Worm (Caenorhabditis elegans): ENCODE results near the gene let-99.

let-99 gene

DNA sequence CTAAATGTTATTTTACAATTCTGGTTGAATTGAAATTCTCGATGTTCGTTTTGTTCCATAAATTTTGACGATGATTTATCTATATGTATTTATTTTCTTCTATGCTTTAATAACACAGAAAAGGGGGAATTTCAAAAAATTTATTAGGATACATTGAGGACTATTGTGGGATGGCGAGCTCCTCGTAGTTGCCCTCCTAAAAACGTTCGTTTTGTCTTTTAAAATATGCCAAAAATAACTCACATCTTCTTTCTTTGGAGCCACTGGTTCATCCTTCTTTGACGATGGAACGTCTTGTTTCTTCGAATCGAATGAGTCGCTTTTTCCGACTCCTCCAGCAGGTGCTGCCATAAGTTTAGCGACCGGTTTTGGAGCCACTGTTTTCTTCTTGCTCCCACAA, 2.9 kb downstream of the let-99 start:
- TF ChIP-seq unc-86 (tag; optimal IDR thresholded peaks at IDR 0.05) (no peak), nhr-47 (tag; optimal IDR thresholded peaks at IDR 0.05) (no peak), fkh-8 (tag; optimal IDR thresholded peaks at IDR 0.05) (no peak), efl-1 (optimal IDR thresholded peaks at IDR 0.05) (no peak), efl-1 (GFP tag; optimal IDR thresholded peaks at IDR 0.05 in 1 of 2) (no peak), F16B12.6 (tag; optimal IDR thresholded peaks at IDR 0.05) (no peak), jun-1 (tag; optimal IDR thresholded peaks at IDR 0.05) (no peak), snpc-4 (tag; optimal IDR thresholded peaks at IDR 0.05) (no peak), ceh-82 (tag; optimal IDR thresholded peaks at IDR 0.05) (no peak), ceh-90 (tag; optimal IDR thresholded peaks at IDR 0.05) (no peak), unc-98 (GFP tag; IDR thresholded peaks at IDR 0.05) (no peak), sptf-1 (tag; optimal IDR thresholded peaks at IDR 0.05) (no peak), fkh-4 (tag; optimal IDR thresholded peaks at IDR 0.05; ENCODE audit: borderline replicate concordance) (no peak)

DNA sequence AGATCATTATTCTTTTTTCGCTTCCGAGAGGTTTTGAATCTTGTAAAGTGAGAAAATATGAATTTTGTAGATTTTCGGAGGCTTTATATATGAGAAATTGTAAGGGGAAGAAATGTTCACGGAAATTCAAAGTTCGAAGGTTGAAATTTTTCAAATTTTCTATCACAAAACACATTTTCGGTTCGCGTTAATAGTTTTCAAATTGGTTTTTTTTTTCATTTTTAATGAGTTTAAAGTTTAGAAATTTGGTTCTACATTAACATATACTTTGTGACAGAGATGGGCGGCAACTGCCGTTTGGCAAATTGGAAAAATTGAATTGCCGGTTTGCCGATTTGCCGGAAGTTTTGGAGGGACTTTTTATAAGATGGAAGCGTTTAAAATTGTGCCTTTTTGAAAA, 3.4 kb downstream of the let-99 start, which contains the start of gene K08E7.4:
Gene K08E7.4 (minus strand): TSS at position 101 of the 400 bp plus-strand sequence.
- no peak for TF ChIP-seq nhr-90 (tag; optimal IDR thresholded peaks at IDR 0.05; ENCODE audit: poor library complexity)
- TF ChIP-seq C16A3.4 (tag; optimal IDR thresholded peaks at IDR 0.05), result no peak
- no peak for TF ChIP-seq mdl-1 (tag; optimal IDR thresholded peaks at IDR 0.05)
- TF ChIP-seq nhr-77 (tag; optimal IDR thresholded peaks at IDR 0.05), result no peak

DNA sequence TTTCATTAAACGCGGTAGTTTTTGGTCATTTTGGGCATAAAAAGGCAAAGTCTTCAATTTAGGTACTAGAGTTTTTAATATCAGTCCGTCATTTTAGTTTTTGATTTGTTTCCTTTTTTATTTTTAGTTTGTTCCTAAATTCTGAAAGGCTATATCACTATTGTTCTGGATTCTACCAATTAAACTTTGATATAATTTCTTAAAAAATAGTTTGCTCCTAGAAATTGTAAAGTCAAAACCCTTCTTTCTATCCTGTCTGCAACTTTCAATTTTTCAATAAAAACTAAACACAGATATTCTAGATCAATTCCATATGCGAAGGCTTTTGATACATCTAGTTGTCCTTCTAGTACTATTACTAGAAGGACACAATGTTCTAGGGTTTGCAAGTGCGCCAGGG, 5.4 kb downstream of the let-99 start, which contains the start of gene K08E7.5:
Gene K08E7.5 (plus strand): TSS at position 301 of the 400 bp plus-strand sequence.
- peak; percentile 23 for TF ChIP-seq nhr-85 (tag)
- TF ChIP-seq snu-23 (GFP tag; optimal IDR thresholded peaks at IDR 0.05), result no peak

DNA sequence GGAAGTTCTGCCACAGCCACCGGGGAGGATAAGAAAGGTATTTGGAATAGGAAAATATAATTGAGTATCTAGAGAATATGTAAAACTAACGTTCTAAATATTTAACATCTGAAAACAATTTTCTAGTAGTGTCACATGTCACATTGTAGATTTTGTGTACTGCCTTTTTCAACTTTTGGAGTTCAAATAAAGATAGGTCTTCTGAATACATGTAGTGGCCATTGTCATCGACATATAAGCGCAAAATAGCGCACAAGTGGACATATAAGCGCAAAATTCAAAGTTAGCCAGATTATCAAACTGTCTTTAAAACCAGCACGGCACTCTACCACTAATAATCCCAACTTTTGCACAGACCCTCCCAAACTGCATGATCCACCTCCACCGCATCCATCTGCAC, 6.6 kb downstream of the let-99 start:
- no peak for TF ChIP-seq elt-2 (tag; optimal IDR thresholded peaks at IDR 0.05)
- TF ChIP-seq sptf-1 (tag; optimal IDR thresholded peaks at IDR 0.05), result no peak

DNA sequence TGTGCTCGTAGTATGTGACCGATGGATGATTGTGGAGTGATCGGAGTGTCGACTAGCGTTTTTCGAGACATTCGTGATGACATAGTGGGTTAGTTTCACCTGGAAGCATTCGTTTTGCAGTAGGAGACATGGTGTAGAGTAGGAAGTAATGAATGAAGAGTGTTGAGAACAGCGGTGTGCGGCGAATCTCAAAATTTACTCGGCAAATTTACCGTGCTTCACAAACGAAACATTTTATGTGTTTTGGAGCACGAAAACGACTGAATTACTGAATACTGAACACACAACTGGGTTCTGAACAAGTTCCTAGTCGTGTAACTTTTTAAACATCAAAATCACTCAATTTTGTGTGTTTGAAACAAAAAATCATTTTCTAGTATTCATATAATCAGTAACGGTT, 13.4 kb downstream of the let-99 start, which contains the start of gene K08E7.6:
Gene K08E7.6 (minus strand): TSS at position 101 of the 400 bp plus-strand sequence.
- TF ChIP-seq nhr-19 (GFP tag; conservative IDR thresholded peaks at IDR 0.05), result no peak
- no peak for TF ChIP-seq nhr-47 (tag; optimal IDR thresholded peaks at IDR 0.05)
- TF ChIP-seq efl-3 (GFP tag; optimal IDR thresholded peaks at IDR 0.05), result no peak
- TF ChIP-seq unc-62 (GFP tag; optimal IDR thresholded peaks at IDR 0.05), result no peak
- TF ChIP-seq mdl-1 (tag; optimal IDR thresholded peaks at IDR 0.05), result no peak
- TF ChIP-seq tlp-1 (tag; optimal IDR thresholded peaks at IDR 0.05), result no peak
- no peak for TF ChIP-seq nhr-237 (tag; optimal IDR thresholded peaks at IDR 0.05)
- no peak for TF ChIP-seq efl-1 (optimal IDR thresholded peaks at IDR 0.05)
- TF ChIP-seq efl-1 (GFP tag; optimal IDR thresholded peaks at IDR 0.05 in 1 of 2), result no peak
- no peak for TF ChIP-seq egl-13 (tag; optimal IDR thresholded peaks at IDR 0.05)
- no peak for TF ChIP-seq swsn-7 (tag; optimal IDR thresholded peaks at IDR 0.05)
- no peak for TF ChIP-seq unc-86 (tag; optimal IDR thresholded peaks at IDR 0.05)

DNA sequence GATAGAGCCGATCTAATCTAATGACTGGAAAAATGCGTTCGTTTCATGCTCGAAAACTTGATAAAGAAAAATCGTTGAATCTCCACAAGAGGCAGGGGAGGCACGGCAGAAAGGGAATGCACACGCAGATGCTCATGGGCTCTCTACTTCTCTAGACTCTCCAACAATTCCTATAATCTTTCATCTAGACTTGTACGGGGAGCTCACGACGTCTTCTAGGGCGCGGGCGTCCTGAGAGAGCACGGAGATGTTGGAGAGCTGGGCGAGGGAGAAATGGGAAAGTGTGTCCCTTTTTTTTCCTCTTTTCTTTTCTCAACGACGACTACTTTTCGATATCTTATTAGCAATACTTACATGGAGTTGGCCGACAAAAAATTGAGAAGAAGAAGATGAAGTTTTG, 15.5 kb downstream of the let-99 start:
- TF ChIP-seq C16A3.4 (tag; optimal IDR thresholded peaks at IDR 0.05) (no peak), ceh-82 (tag; optimal IDR thresholded peaks at IDR 0.05) (peak in 1 of 3 experiments; percentile 19), rnt-1 (tag; optimal IDR thresholded peaks at IDR 0.05) (peak; percentile 9), nhr-76 (tag; optimal IDR thresholded peaks at IDR 0.05) (no peak), snpc-4 (tag; optimal IDR thresholded peaks at IDR 0.05) (no peak), ceh-88 (GFP tag; IDR thresholded peaks at IDR 0.05) (no peak), lin-39 (tag; optimal IDR thresholded peaks at IDR 0.05) (no peak), dpl-1 (GFP tag; optimal IDR thresholded peaks at IDR 0.05) (no peak), fos-1 (tag; optimal IDR thresholded peaks at IDR 0.05) (no peak), fkh-10 (GFP tag; optimal IDR thresholded peaks at IDR 0.05) (peak; percentile 11), efl-3 (GFP tag; optimal IDR thresholded peaks at IDR 0.05) (no peak), aly-2 (tag; optimal IDR thresholded peaks at IDR 0.05) (no peak), nhr-11 (tag; optimal IDR thresholded peaks at IDR 0.05) (no peak), isw-1 (GFP tag; IDR thresholded peaks at IDR 0.05) (no peak; the same call in 1 of the 2 replicates), ztf-4 (tag; optimal IDR thresholded peaks at IDR 0.05) (no peak), nhr-85 (tag) (peak; percentile 19), lin-35 (GFP tag; optimal IDR thresholded peaks at IDR 0.05) (peak in 1 of 2 experiments; percentile 14), dsc-1 (tag; optimal IDR thresholded peaks at IDR 0.05) (no peak), nhr-84 (tag; optimal IDR thresholded peaks at IDR 0.05) (no peak), grh-1 (GFP tag; IDR thresholded peaks at IDR 0.05) (no peak), tbx-2 (tag; optimal IDR thresholded peaks at IDR 0.05) (no peak), fkh-4 (tag; optimal IDR thresholded peaks at IDR 0.05; ENCODE audit: borderline replicate concordance) (no peak), C34B4.2 (tag; optimal IDR thresholded peaks at IDR 0.05) (no peak)
